Worm (Caenorhabditis elegans) whole organism, midembryonic: Measurements from ENCODE around the gene F09E10.5.

Experiments
- flt-1 ChIP-seq: fragments of 200-800 bp; sonication (Bioruptor generic); IDR thresholded peaks from 2 replicates; pipeline ENCODE4 v1.3.6; 2022; ENCODE audit warnings: missing genetic modification characterization, missing compliant biosample characterization
- klf-2 ChIP-seq: fragments of 200-800 bp; sonication (Bioruptor generic); conservative IDR thresholded peaks from 2 replicates; pipeline ENCODE4 v1.3.6; 2022; ENCODE audit warnings: missing genetic modification reagents, missing genetic modification characterization, missing compliant biosample characterization
- ref-1 ChIP-seq: fragments of 200-800 bp; sonication (Bioruptor generic); conservative IDR thresholded peaks from 2 replicates; pipeline ENCODE4 v1.3.6; 2022; ENCODE audit warnings: missing genetic modification reagents, missing genetic modification characterization, missing compliant biosample characterization
- ztf-23 ChIP-seq: fragments of 200-800 bp; sonication (Bioruptor generic); IDR thresholded peaks from 2 replicates; pipeline ENCODE4 v1.3.6; 2022; ENCODE audit warnings: missing genetic modification reagents, missing genetic modification characterization, missing compliant biosample characterization

DNA sequence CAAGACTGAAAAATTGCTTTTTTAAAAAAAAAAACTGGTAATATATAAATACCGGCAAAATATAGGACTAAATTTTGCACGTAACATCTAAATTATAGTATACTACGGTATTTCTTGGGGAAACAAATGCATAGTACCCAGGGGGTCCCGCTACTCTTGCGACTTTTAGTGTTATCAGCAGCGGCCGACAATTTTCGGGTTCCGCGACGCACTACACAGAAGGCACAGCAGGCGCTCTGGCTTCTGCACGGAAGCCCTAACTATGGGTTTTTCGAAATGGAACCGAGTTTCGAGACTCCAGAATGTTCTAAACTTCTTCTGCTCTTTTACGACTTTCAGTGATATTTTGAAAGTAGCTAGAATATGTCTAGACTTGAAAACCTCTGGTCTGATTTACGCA lies 22.4 kb upstream of the F09E10.5 start:
- TF ChIP-seq ztf-23 (GFP tag; lab: Robert Waterston, UW) = no peak
- no peak for TF ChIP-seq flt-1 (GFP tag; lab: Robert Waterston, UW)
- TF ChIP-seq ref-1 = no peak
- TF ChIP-seq klf-2 (GFP tag; lab: Robert Waterston, UW) = no peak
